Worm (Caenorhabditis elegans) whole organism, mixed stage, embryonic: ENCODE results near the gene smr-1.
A peak's percentile ranks its signal among the peaks of the same experiment; 100 is the strongest.

Experiments
- M03D4.4 ChIP-seq: sonication (generic microtip); optimal IDR thresholded peaks from 2 replicates; lab custom pipeline; 2017; ENCODE audit warnings: mild to moderate bottlenecking, missing genetic modification characterization, missing compliant biosample characterization
- ceh-83 ChIP-seq: fragments of 200-800 bp; sonication (Bioruptor generic); optimal IDR thresholded peaks from 2 replicates; lab custom pipeline; 2018; ENCODE audit warnings: mild to moderate bottlenecking, missing genetic modification characterization, missing compliant biosample characterization
- ces-1 ChIP-seq: fragments of 150-350 bp; optimal IDR thresholded peaks from 2 replicates; lab custom pipeline; 2014; ENCODE audit warnings: missing biosample characterization, missing genetic modification reagents, missing genetic modification characterization
- cnd-1 ChIP-seq: fragments of 200-800 bp; sonication (Bioruptor generic); optimal IDR thresholded peaks from 2 replicates; lab custom pipeline; 2018; ENCODE audit warnings: mild to moderate bottlenecking, missing genetic modification characterization, missing compliant biosample characterization
- drap-1 ChIP-seq: fragments of 200-800 bp; sonication (Bioruptor generic); optimal IDR thresholded peaks from 3 replicates; lab custom pipeline; 2018; ENCODE audit warnings: mild to moderate bottlenecking, missing genetic modification characterization, missing compliant biosample characterization
- elt-1 ChIP-seq: sonication (generic microtip); optimal IDR thresholded peaks from 2 replicates; lab custom pipeline; 2017; ENCODE audit warnings: missing genetic modification characterization, mild to moderate bottlenecking, missing compliant biosample characterization, antibody characterized with exemption, moderate library complexity, borderline replicate concordance; ENCODE audit not compliant: insufficient read depth
- elt-3 ChIP-seq: fragments of 150-350 bp; optimal IDR thresholded peaks from 2 replicates; lab custom pipeline; 2014; ENCODE audit warnings: missing biosample characterization, missing genetic modification characterization
- flh-1 ChIP-seq: fragments of 200-800 bp; sonication (Bioruptor generic); optimal IDR thresholded peaks from 2 replicates; lab custom pipeline; 2018; ENCODE audit warnings: mild to moderate bottlenecking, missing genetic modification characterization, moderate library complexity, missing compliant biosample characterization
- ham-2 ChIP-seq: fragments of 200-800 bp; sonication (Bioruptor generic); optimal IDR thresholded peaks from 2 replicates; lab custom pipeline; 2018; ENCODE audit warnings: mild to moderate bottlenecking, missing genetic modification characterization, missing compliant biosample characterization
- hlh-1 ChIP-seq: fragments of 150-350 bp; optimal IDR thresholded peaks from 2 replicates; lab custom pipeline; 2014; ENCODE audit warnings: missing biosample characterization, missing genetic modification reagents, missing genetic modification characterization
- lin-13 ChIP-seq: fragments of 150-350 bp; optimal IDR thresholded peaks from 2 replicates; lab custom pipeline; 2014; ENCODE audit warnings: missing biosample characterization, missing genetic modification characterization
- lin-32 ChIP-seq: fragments of 200-800 bp; sonication (Bioruptor generic); optimal IDR thresholded peaks from 2 replicates; lab custom pipeline; 2018; ENCODE audit warnings: mild to moderate bottlenecking, missing genetic modification characterization, missing compliant biosample characterization
- lsy-2 ChIP-seq: fragments of 150-350 bp; optimal IDR thresholded peaks from 2 replicates; lab custom pipeline; 2014; ENCODE audit warnings: missing biosample characterization, missing genetic modification characterization
- mab-5 ChIP-seq: fragments of 150-350 bp; optimal IDR thresholded peaks from 2 replicates; lab custom pipeline; 2014; ENCODE audit warnings: missing biosample characterization, missing genetic modification characterization
- mep-1 ChIP-seq: fragments of 150-350 bp; optimal IDR thresholded peaks from 2 replicates; lab custom pipeline; 2017; ENCODE audit warnings: missing biosample characterization, missing genetic modification reagents, missing genetic modification characterization, inconsistent platforms
- mls-2 ChIP-seq: sonication (generic microtip); optimal IDR thresholded peaks from 2 replicates; lab custom pipeline; 2016; ENCODE audit warnings: mild to moderate bottlenecking, missing genetic modification characterization, moderate library complexity, missing compliant biosample characterization
- nhr-2 ChIP-seq: fragments of 150-350 bp; optimal IDR thresholded peaks from 2 replicates; lab custom pipeline; 2014; ENCODE audit warnings: missing biosample characterization, missing genetic modification characterization
- nhr-237 ChIP-seq: fragments of 150-350 bp; optimal IDR thresholded peaks from 2 replicates; lab custom pipeline; 2014; ENCODE audit warnings: missing biosample characterization, missing genetic modification characterization
- nhr-28 ChIP-seq: fragments of 150-350 bp; optimal IDR thresholded peaks from 2 replicates; lab custom pipeline; 2014; ENCODE audit warnings: missing biosample characterization, missing genetic modification characterization
- nhr-76 ChIP-seq: sonication (generic microtip); optimal IDR thresholded peaks from 2 replicates; lab custom pipeline; 2017; ENCODE audit warnings: missing biosample characterization, missing genetic modification characterization
- pha-4 ChIP-seq: fragments of 150-350 bp; optimal IDR thresholded peaks from 2 replicates; lab custom pipeline; 2018; ENCODE audit warnings: missing biosample characterization, missing genetic modification reagents, missing genetic modification characterization
- sem-2 ChIP-seq: fragments of 200-800 bp; sonication (Bioruptor generic); optimal IDR thresholded peaks from 2 replicates; lab custom pipeline; 2018; ENCODE audit warnings: mild to moderate bottlenecking, missing genetic modification characterization, missing compliant biosample characterization
- sptf-1 ChIP-seq: sonication (generic microtip); optimal IDR thresholded peaks from 2 replicates; lab custom pipeline; 2017; ENCODE audit warnings: mild to moderate bottlenecking, missing genetic modification characterization, moderate library complexity, missing compliant biosample characterization
- tbx-8 ChIP-seq: fragments of 200-800 bp; sonication (Bioruptor generic); optimal IDR thresholded peaks from 2 replicates; lab custom pipeline; 2018; ENCODE audit warnings: mild to moderate bottlenecking, missing genetic modification characterization, moderate library complexity, missing compliant biosample characterization
- unc-120 ChIP-seq: sonication (generic microtip); optimal IDR thresholded peaks from 2 replicates; lab custom pipeline; 2017; ENCODE audit warnings: missing genetic modification characterization, missing compliant biosample characterization; ENCODE audit not compliant: poor library complexity, severe bottlenecking
- unc-39 ChIP-seq: fragments of 150-350 bp; optimal IDR thresholded peaks from 2 replicates; lab custom pipeline; 2014; ENCODE audit warnings: missing biosample characterization, missing genetic modification characterization
- unc-62 ChIP-seq: fragments of 150-350 bp; optimal IDR thresholded peaks from 2 replicates; lab custom pipeline; 2014; ENCODE audit warnings: missing biosample characterization, missing genetic modification reagents, missing genetic modification characterization
- zip-8 ChIP-seq: fragments of 150-350 bp; optimal IDR thresholded peaks from 2 replicates; lab custom pipeline; 2014; ENCODE audit warnings: missing biosample characterization, missing genetic modification characterization
- ztf-11 ChIP-seq: fragments of 150-350 bp; optimal IDR thresholded peaks from 2 replicates; lab custom pipeline; 2014; ENCODE audit warnings: missing biosample characterization, missing genetic modification characterization

Gene smr-1

ce11 chrIII:1125494-1125893 is 17.5 kb upstream of the smr-1 start:
- no peak for TF ChIP-seq unc-39 (tag; lab: Kevin White, UChicago)
- no peak for TF ChIP-seq lin-13 (tag; lab: Kevin White, UChicago)
- no peak for TF ChIP-seq drap-1 (GFP tag; lab: Kevin White, UChicago)
- TF ChIP-seq mls-2 (tag; lab: Kevin White, UChicago): no peak
- no peak for TF ChIP-seq sptf-1 (tag; lab: Kevin White, UChicago)
- TF ChIP-seq zip-8 (tag; lab: Kevin White, UChicago): no peak
- TF ChIP-seq mep-1 (tag; lab: Kevin White, UChicago): no peak
- no peak for TF ChIP-seq tbx-8 (GFP tag; lab: Kevin White, UChicago)
- TF ChIP-seq M03D4.4 (tag; lab: Kevin White, UChicago): no peak
- TF ChIP-seq lin-32 (GFP tag; lab: Kevin White, UChicago): no peak
- TF ChIP-seq nhr-2 (tag; lab: Kevin White, UChicago): no peak
- no peak for TF ChIP-seq elt-3 (tag; lab: Kevin White, UChicago)
- no peak for TF ChIP-seq mab-5
- TF ChIP-seq ces-1 (GFP tag; lab: Kevin White, UChicago): no peak

- TF ChIP-seq sem-2 (GFP tag; lab: Kevin White, UChicago): no peak
- no peak for TF ChIP-seq mls-2 (tag; lab: Kevin White, UChicago)
- TF ChIP-seq ces-1 (GFP tag; lab: Kevin White, UChicago): peak; percentile 84
- no peak for TF ChIP-seq sptf-1 (tag; lab: Kevin White, UChicago)
- no peak for TF ChIP-seq zip-8 (tag; lab: Kevin White, UChicago)
- TF ChIP-seq M03D4.4 (tag; lab: Kevin White, UChicago): no peak
- TF ChIP-seq lsy-2 (tag; lab: Kevin White, UChicago): no peak
- TF ChIP-seq, all 35 proteins: peak for 1
Observed at ce11 chrIII:1131532-1131931, 11.4 kb upstream of the smr-1 start.

- TF ChIP-seq nhr-237 (tag; lab: Kevin White, UChicago) (no peak), lin-13 (tag; lab: Kevin White, UChicago) (no peak), hlh-1 (tag; lab: Kevin White, UChicago) (no peak), pha-4 (tag; lab: Kevin White, UChicago) (no peak), unc-62 (GFP tag; lab: Kevin White, UChicago) (no peak), nhr-76 (no peak), cnd-1 (tag; lab: Kevin White, UChicago) (no peak), elt-1 (no peak), elt-3 (tag; lab: Kevin White, UChicago) (no peak), mls-2 (tag; lab: Kevin White, UChicago) (no peak)
Observed at ce11 chrIII:1135925-1136324, 7.0 kb upstream of the smr-1 start, which contains the start of gene lgc-46. lgc-46 (minus strand) TSS chrIII:1136025.

DNA sequence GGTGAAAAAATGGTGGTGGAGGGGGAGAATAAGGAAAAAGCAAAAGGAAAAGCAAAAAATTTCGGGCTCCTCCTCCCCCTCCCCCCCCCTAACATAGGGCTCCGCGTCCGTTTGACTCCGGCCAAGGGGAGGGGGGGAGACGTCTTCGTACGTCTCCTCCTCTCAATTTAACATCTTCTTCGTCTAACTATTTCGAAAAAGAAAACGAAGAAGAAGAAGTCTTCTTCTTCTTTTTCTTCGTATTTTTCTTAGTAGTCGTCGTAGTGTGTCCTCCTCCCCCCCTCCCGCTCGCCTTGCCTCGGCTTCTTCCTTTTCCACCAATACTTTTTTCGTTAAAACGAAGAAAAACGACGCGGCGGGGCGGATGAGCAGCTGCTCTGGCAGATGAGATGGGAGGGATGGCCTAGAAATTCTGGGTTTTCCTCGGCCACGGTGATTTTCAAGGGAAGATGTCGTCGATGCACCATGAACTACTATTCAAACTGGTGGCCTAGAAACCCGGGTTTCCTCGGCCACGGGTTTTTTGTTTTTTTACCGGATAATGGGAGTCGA is 6.1 kb upstream of the smr-1 start:
- TF ChIP-seq elt-3 (tag; lab: Kevin White, UChicago) (no peak), zip-8 (tag; lab: Kevin White, UChicago) (no peak), sptf-1 (tag; lab: Kevin White, UChicago) (no peak), cnd-1 (tag; lab: Kevin White, UChicago) (no peak), mep-1 (tag; lab: Kevin White, UChicago) (peak; percentile 7), lin-32 (GFP tag; lab: Kevin White, UChicago) (no peak), nhr-76 (no peak), lsy-2 (tag; lab: Kevin White, UChicago) (no peak), flh-1 (GFP tag; lab: Kevin White, UChicago) (no peak), unc-120 (tag; lab: Kevin White, UChicago) (no peak), sem-2 (GFP tag; lab: Kevin White, UChicago) (no peak), ztf-11 (tag; lab: Kevin White, UChicago) (no peak), ceh-83 (GFP tag; lab: Kevin White, UChicago) (no peak), ces-1 (GFP tag; lab: Kevin White, UChicago) (peak; percentile 49), hlh-1 (tag; lab: Kevin White, UChicago) (no peak), ham-2 (GFP tag; lab: Kevin White, UChicago) (no peak)
- TF ChIP-seq, all 35 proteins: peak for 2

DNA sequence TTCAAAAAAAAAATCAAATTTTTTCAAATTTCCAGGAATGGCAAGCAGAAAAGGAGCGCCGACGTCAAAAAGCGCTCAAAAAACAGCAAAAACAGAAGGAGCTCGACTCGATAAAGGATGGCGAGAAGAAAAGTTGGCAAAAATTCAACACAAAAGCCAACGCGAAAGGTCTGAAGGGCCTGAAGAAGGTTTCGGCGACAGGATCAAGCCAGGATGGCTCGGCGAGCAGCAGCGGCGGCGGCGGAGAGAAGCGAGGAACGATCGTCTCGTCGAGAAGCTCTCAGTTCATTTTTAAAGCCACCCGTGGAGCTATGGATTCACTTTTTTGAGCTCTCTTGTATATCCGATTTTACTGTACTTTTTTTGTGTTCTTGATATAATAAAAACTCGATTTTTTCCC is 1.8 kb downstream of the smr-1 start:
- TF ChIP-seq sptf-1 (tag; lab: Kevin White, UChicago): no peak
- TF ChIP-seq nhr-28 (tag; lab: Kevin White, UChicago): no peak
- TF ChIP-seq zip-8 (tag; lab: Kevin White, UChicago): no peak
- no peak for TF ChIP-seq lin-13 (tag; lab: Kevin White, UChicago)
- TF ChIP-seq ces-1 (GFP tag; lab: Kevin White, UChicago): no peak
- TF ChIP-seq elt-1: no peak
- no peak for TF ChIP-seq ham-2 (GFP tag; lab: Kevin White, UChicago)
- TF ChIP-seq drap-1 (GFP tag; lab: Kevin White, UChicago): no peak
